Worm (Caenorhabditis elegans): ENCODE results near the gene C34F6.5.
A peak's percentile ranks its signal among the peaks of the same experiment; 100 is the strongest.

Gene C34F6.5

DNA sequence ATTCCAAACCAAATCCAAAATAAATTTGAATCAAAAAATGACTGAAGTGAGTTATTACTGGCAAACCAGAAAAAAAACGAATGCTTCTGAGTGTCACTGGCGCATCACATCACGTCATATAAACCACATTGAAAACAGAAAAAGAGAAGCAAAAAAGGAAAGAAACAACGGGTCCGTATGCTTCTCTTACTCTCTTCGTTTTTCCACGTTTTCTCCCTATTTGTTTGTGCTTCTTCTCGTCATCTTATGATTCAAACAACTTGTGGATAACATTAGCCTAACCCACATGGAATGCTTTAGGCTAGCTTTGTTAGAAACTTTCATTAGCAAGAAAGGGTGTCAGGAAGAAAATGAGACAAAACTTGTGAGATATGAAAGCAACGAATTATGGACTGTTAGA lies 32.8 kb upstream of the C34F6.5 start:
- no peak for TF ChIP-seq mls-2 (tag; optimal IDR thresholded peaks at IDR 0.05)
- TF ChIP-seq pha-4 (tag; optimal IDR thresholded peaks at IDR 0.05), result no peak
- TF ChIP-seq nhr-28 (tag; optimal IDR thresholded peaks at IDR 0.05), result no peak
- TF ChIP-seq unc-120 (tag; optimal IDR thresholded peaks at IDR 0.05; ENCODE audit: poor library complexity, severe bottlenecking), result no peak

DNA sequence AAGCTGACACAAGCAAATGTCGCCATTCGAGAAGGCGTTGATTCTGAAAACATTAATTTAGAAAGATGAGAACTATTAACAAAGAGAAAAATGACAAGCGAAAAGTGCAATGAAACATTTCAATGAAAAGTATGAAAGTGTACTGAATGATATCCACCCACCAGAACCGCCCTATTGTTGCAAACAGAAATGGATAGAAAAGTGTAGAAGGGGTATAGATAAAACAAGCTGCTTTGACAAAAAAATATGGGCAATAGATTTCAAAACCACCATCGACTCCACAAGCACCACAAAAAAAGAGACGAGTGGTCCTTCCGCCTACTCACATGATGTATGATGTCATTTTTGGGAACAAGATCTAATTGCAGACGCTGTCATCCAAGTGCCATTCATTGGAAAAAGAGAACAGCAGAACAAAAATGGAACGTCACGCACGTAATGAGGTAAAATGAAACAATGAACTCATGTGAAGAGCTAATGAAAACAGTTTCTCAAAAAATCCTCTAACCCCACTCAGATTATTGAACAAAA lies 32.0 kb upstream of the C34F6.5 start, which contains the start of gene C34F6.10:
TSS of gene C34F6.10 (minus strand) at position 51 of the 531 bp plus-strand sequence.
- TF ChIP-seq zip-8 (tag; optimal IDR thresholded peaks at IDR 0.05) (no peak), hlh-1 (tag; optimal IDR thresholded peaks at IDR 0.05) (no peak), mls-2 (tag; optimal IDR thresholded peaks at IDR 0.05) (no peak), unc-39 (tag; optimal IDR thresholded peaks at IDR 0.05) (no peak), snpc-4 (tag; optimal IDR thresholded peaks at IDR 0.05) (no peak), mep-1 (tag; optimal IDR thresholded peaks at IDR 0.05) (no peak)

DNA sequence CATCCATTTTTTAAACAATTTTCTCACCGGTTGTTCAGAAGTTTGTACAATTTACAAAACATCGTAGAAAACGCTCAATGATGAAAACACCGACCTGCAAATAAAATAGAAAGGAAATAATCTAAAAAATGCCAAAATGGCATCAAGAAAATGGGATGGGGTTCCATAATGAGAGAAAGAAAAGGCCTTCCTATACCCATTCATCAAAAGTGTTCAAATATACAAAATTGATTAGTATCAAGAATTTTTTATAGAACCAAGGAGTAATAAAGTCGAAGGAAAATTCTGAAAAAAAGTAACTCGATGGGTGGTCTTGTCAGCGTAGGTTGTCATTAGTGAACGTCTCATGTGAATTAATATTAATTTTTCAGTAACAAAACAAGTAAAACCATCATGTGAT lies 17.9 kb upstream of the C34F6.5 start, which contains the start of gene C34F6.12:
TSS of gene C34F6.12 (minus strand) at position 101 of the 400 bp plus-strand sequence.
- TF ChIP-seq hlh-1 (tag; optimal IDR thresholded peaks at IDR 0.05) (no peak), unc-62 (GFP tag; optimal IDR thresholded peaks at IDR 0.05) (no peak), bed-3 (GFP tag; optimal IDR thresholded peaks at IDR 0.05) (no peak), flh-1 (GFP tag; optimal IDR thresholded peaks at IDR 0.05) (no peak), tbx-8 (GFP tag; optimal IDR thresholded peaks at IDR 0.05) (no peak), nhr-28 (tag; optimal IDR thresholded peaks at IDR 0.05) (no peak), lin-32 (GFP tag; optimal IDR thresholded peaks at IDR 0.05) (no peak), cnd-1 (tag; optimal IDR thresholded peaks at IDR 0.05) (no peak), drap-1 (GFP tag; optimal IDR thresholded peaks at IDR 0.05) (no peak), pha-4 (tag; optimal IDR thresholded peaks at IDR 0.05) (no peak), sptf-1 (tag; optimal IDR thresholded peaks at IDR 0.05) (no peak), lin-13 (tag; optimal IDR thresholded peaks at IDR 0.05) (no peak), snpc-4 (tag; optimal IDR thresholded peaks at IDR 0.05) (no peak), M03D4.4 (tag; optimal IDR thresholded peaks at IDR 0.05) (no peak), nhr-76 (tag; optimal IDR thresholded peaks at IDR 0.05) (no peak), ztf-11 (tag; optimal IDR thresholded peaks at IDR 0.05) (no peak), unc-120 (tag; optimal IDR thresholded peaks at IDR 0.05; ENCODE audit: poor library complexity, severe bottlenecking) (no peak)

DNA sequence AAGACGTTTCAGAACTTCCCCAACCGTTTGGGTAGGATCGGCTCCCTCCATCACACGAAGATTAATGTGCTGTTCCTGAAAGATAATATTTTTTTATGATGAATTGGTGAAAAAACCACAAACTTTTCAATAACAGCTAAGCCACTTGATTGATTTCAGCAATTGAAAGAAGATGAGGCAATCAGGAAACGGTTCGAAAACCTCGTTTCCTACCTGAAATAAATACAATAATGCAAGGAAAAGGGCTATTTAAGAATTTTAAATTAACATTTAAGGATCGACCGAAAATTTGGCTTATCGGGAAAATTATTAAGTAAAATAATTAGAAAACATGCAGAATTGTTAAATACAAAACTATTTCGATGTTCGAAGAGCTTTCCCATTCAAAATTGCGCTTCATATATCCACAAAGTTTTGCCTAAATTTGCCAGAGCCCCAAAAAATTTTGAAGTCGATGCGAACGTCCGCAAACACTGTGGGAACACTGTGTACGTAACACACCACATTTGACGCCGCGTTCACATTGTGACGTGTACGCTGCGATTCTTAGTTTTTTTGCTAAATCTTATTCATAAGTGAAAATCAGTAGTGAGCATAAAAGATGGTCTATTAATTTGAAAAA lies 14.0 kb upstream of the C34F6.5 start, which contains the start of gene C34F6.9:
TSS of gene C34F6.9 (minus strand) at position 51 of the 622 bp plus-strand sequence.
- no peak for TF ChIP-seq nhr-28 (tag; optimal IDR thresholded peaks at IDR 0.05)
- no peak for TF ChIP-seq nhr-76 (tag; optimal IDR thresholded peaks at IDR 0.05)
- TF ChIP-seq M03D4.4 (tag; optimal IDR thresholded peaks at IDR 0.05), result no peak

DNA sequence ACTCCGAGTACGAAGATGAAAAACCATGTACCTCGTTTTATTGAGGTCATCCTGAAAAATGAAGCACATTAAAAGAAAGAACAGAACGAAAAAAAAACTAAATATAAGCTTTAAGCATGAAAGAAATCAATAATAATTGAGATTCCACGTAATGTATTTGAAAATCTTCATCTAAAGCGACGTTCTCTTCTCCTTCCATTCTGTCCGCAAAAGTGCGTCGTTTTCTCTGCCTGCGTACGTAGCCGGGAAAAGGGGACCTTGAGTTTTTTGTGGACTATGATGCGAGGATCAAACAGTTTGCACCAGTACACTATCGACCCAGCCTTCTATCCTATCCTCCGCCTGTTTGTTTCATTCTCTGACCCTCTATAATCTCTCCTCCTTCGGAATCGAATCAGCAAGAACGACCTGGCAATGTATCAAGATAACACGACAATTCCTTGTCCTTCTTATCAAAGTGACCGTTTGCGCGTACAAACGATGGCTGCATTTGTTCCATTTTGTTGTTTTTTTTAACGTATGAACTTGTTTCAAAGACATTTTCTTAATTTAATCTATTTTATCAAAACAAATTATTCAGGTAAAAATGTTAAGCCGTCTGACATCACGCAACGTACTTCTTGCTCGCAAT lies 6.8 kb upstream of the C34F6.5 start, which contains the start of the genes C34F6.7 and idh-2:
TSS of gene C34F6.7 (minus strand) at position 51 of the 631 bp plus-strand sequence.
TSS of gene idh-2 (plus strand) at position 581 of the 631 bp plus-strand sequence.
- TF ChIP-seq ceh-39 (tag; optimal IDR thresholded peaks at IDR 0.05) (no peak), lin-13 (tag; optimal IDR thresholded peaks at IDR 0.05) (no peak), elt-1 (tag; optimal IDR thresholded peaks at IDR 0.05; ENCODE audit: borderline replicate concordance, insufficient read depth) (no peak), ham-2 (GFP tag; optimal IDR thresholded peaks at IDR 0.05) (peak; percentile 70), unc-62 (GFP tag; optimal IDR thresholded peaks at IDR 0.05) (no peak), tbx-8 (GFP tag; optimal IDR thresholded peaks at IDR 0.05) (no peak), mep-1 (tag; optimal IDR thresholded peaks at IDR 0.05) (peak; percentile 27), lin-32 (GFP tag; optimal IDR thresholded peaks at IDR 0.05) (no peak), unc-120 (tag; optimal IDR thresholded peaks at IDR 0.05; ENCODE audit: poor library complexity, severe bottlenecking) (no peak), bed-3 (GFP tag; optimal IDR thresholded peaks at IDR 0.05) (no peak), ceh-83 (GFP tag; optimal IDR thresholded peaks at IDR 0.05) (no peak), hlh-1 (tag; optimal IDR thresholded peaks at IDR 0.05) (peak; percentile 10), unc-39 (tag; optimal IDR thresholded peaks at IDR 0.05) (no peak), ces-1 (GFP tag; optimal IDR thresholded peaks at IDR 0.05) (no peak), nhr-2 (tag; optimal IDR thresholded peaks at IDR 0.05) (peak; percentile 38), nhr-76 (tag; optimal IDR thresholded peaks at IDR 0.05) (no peak), nhr-12 (tag; optimal IDR thresholded peaks at IDR 0.05) (no peak), nhr-28 (tag; optimal IDR thresholded peaks at IDR 0.05) (no peak), sptf-1 (tag; optimal IDR thresholded peaks at IDR 0.05) (no peak), pha-4 (tag; optimal IDR thresholded peaks at IDR 0.05) (no peak), blmp-1 (tag; optimal IDR thresholded peaks at IDR 0.05) (no peak)

Measured in whole organism, mixed stage, embryonic.